Worm (Caenorhabditis elegans) whole organism, late embryonic: ENCODE measurements around the gene cpr-8.

Experiments
- C08G9.2 ChIP-seq: sonication (generic microtip); optimal IDR thresholded peaks from 2 replicates; lab custom pipeline; 2016; ENCODE audit warnings: mild to moderate bottlenecking, missing genetic modification characterization, moderate library complexity, missing compliant biosample characterization
- F13H6.1 ChIP-seq: sonication (generic microtip); optimal IDR thresholded peaks from 2 replicates; lab custom pipeline; 2016; ENCODE audit warnings: missing genetic modification characterization, missing compliant biosample characterization
- K02D7.2 ChIP-seq: sonication (generic microtip); optimal IDR thresholded peaks from 2 replicates; lab custom pipeline; 2017; ENCODE audit warnings: mild to moderate bottlenecking, missing genetic modification characterization, missing compliant biosample characterization
- T23F11.4 ChIP-seq: fragments of 200-800 bp; sonication (Bioruptor generic); optimal IDR thresholded peaks from 2 replicates; lab custom pipeline; 2018; ENCODE audit warnings: mild to moderate bottlenecking, missing genetic modification characterization, missing compliant biosample characterization
- Y22D7AL.16 ChIP-seq: sonication (generic microtip); optimal IDR thresholded peaks from 2 replicates; lab custom pipeline; 2016; ENCODE audit warnings: missing genetic modification characterization, missing compliant biosample characterization
- ceh-19 ChIP-seq: fragments of 200-800 bp; sonication (Bioruptor generic); optimal IDR thresholded peaks from 2 replicates; lab custom pipeline; 2018; ENCODE audit warnings: mild to moderate bottlenecking, missing genetic modification characterization, missing compliant biosample characterization
- elt-4 ChIP-seq: sonication (generic microtip); optimal IDR thresholded peaks from 2 replicates; lab custom pipeline; 2016; ENCODE audit warnings: missing genetic modification characterization, missing compliant biosample characterization
- lim-6 ChIP-seq: sonication (generic microtip); optimal IDR thresholded peaks from 2 replicates; lab custom pipeline; 2016; ENCODE audit warnings: missing genetic modification characterization, missing compliant biosample characterization
- nfya-1 ChIP-seq: sonication (generic microtip); optimal IDR thresholded peaks from 2 replicates; lab custom pipeline; 2017; ENCODE audit warnings: missing genetic modification characterization, mild to moderate bottlenecking, missing compliant biosample characterization, antibody characterized with exemption, moderate library complexity
- nhr-11 ChIP-seq: fragments of 150-350 bp; optimal IDR thresholded peaks from 2 replicates; lab custom pipeline; 2014; ENCODE audit warnings: missing biosample characterization, missing genetic modification characterization
- tbx-7 ChIP-seq: sonication (generic microtip); optimal IDR thresholded peaks from 2 replicates; lab custom pipeline; 2016; ENCODE audit warnings: missing genotype, missing genetic modification characterization, missing compliant biosample characterization
- unc-86 ChIP-seq: sonication (generic microtip); optimal IDR thresholded peaks from 2 replicates; lab custom pipeline; 2016; ENCODE audit warnings: missing genetic modification characterization, missing compliant biosample characterization

- no peak for TF ChIP-seq F13H6.1 (tag; lab: Kevin White, UChicago)
- TF ChIP-seq K02D7.2 (tag; lab: Kevin White, UChicago), result no peak
- no peak for TF ChIP-seq unc-86 (tag; lab: Kevin White, UChicago)
- no peak for TF ChIP-seq lim-6
- no peak for TF ChIP-seq nhr-11 (tag; lab: Kevin White, UChicago)
- TF ChIP-seq nfya-1 (tag; lab: Kevin White, UChicago), result no peak
- no peak for TF ChIP-seq ceh-19 (GFP tag; lab: Kevin White, UChicago)
- no peak for TF ChIP-seq Y22D7AL.16 (tag; lab: Kevin White, UChicago)
- no peak for TF ChIP-seq elt-4 (tag; lab: Kevin White, UChicago)
- TF ChIP-seq tbx-7 (tag; lab: Kevin White, UChicago), result no peak
- TF ChIP-seq C08G9.2 (tag; lab: Kevin White, UChicago), result no peak
- TF ChIP-seq T23F11.4 (GFP tag; lab: Kevin White, UChicago), result no peak
These were observed 31.8 kb upstream of the cpr-8 start for ce11 chrV:1102569-1102968.
